Worm (Caenorhabditis elegans) whole organism, L4 larva: Measurements from ENCODE around the gene M70.3.

Source experiments
- aly-2 ChIP-seq: sonication (generic microtip); optimal IDR thresholded peaks from 2 replicates; lab custom pipeline; 2018; ENCODE audit warnings: missing biosample characterization, missing genetic modification characterization
- attf-4 ChIP-seq: sonication (generic microtip); optimal IDR thresholded peaks from 3 replicates; lab custom pipeline; 2017; ENCODE audit warnings: missing biosample characterization, missing genetic modification characterization
- ceh-82 ChIP-seq: sonication (generic microtip); optimal IDR thresholded peaks from 2 replicates; lab custom pipeline; 2017; ENCODE audit warnings: missing biosample characterization, missing genetic modification characterization
- mep-1 ChIP-seq: fragments of 150-350 bp; sonication (generic microtip); optimal IDR thresholded peaks from 3 replicates; lab custom pipeline; 2014; ENCODE audit warnings: missing biosample characterization, missing genetic modification characterization
- nhr-237 ChIP-seq: sonication (generic microtip); optimal IDR thresholded peaks from 2 replicates; lab custom pipeline; 2017; ENCODE audit warnings: missing biosample characterization, missing genetic modification characterization

ce11 chrIV:2195598-2195997, 46.7 kb downstream of the M70.3 start:
- no peak for TF ChIP-seq attf-4 (tag; lab: Kevin White, UChicago)
- no peak for TF ChIP-seq ceh-82 (tag; lab: Kevin White, UChicago)
- TF ChIP-seq nhr-237: no peak
- TF ChIP-seq mep-1 (tag; lab: Kevin White, UChicago): no peak
- TF ChIP-seq aly-2 (tag; lab: Kevin White, UChicago): no peak
